Comparison of ENCODE assay signal across 6 worm cellular contexts in the genomic region with DNA sequence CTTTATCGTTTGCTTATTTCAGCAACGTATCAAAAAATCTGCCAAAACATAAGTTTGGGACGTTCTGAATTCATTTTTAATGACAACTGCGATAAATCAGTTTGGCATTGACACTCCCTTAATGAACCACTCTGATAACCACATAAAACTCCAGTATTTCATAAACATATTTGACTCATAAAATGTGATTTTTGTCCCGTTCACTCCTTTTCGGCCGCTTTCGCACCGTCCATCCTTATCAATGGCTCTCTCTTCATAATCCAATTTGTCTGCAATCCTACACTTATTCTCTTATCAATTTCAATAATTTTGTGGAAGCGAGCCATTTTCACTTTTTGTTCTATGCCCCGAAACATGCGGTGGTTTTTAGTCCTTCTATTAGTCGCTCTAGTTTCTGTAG.
TF ChIP-seq lines count a peak whose summit lies in the region.

A gene (plus strand): TSS at position 342 of the 400 bp plus-strand sequence.

TF ChIP-seq in whole organism, L1 larva, 84 proteins besides CTCF, POLR2A, EP300 and RAD21 (continues in another document):
- TF ChIP-seq nhr-11 (tag; optimal IDR thresholded peaks at IDR 0.05; lab: Kevin White, UChicago), result no peak
- TF ChIP-seq lin-35 (GFP tag; optimal IDR thresholded peaks at IDR 0.05; lab: Kevin White, UChicago), result peak in 1 of 2 experiments; percentile 42
- TF ChIP-seq pax-3 (tag; optimal IDR thresholded peaks at IDR 0.05; lab: Kevin White, UChicago), result no peak
- TF ChIP-seq unc-30 (tag; optimal IDR thresholded peaks at IDR 0.05; lab: Kevin White, UChicago), result no peak
- TF ChIP-seq dpl-1 (GFP tag; optimal IDR thresholded peaks at IDR 0.05; lab: Kevin White, UChicago), result no peak
- TF ChIP-seq efl-3 (GFP tag; optimal IDR thresholded peaks at IDR 0.05; lab: Kevin White, UChicago), result no peak
- no peak for TF ChIP-seq nhr-90 (tag; optimal IDR thresholded peaks at IDR 0.05; lab: Kevin White, UChicago; ENCODE audit: poor library complexity)
- no peak for TF ChIP-seq hlh-4 (tag; optimal IDR thresholded peaks at IDR 0.05; lab: Kevin White, UChicago)
- TF ChIP-seq fkh-4 (tag; optimal IDR thresholded peaks at IDR 0.05; lab: Kevin White, UChicago; ENCODE audit: borderline replicate concordance), result no peak
- TF ChIP-seq elt-2 (tag; optimal IDR thresholded peaks at IDR 0.05; lab: Kevin White, UChicago), result peak; percentile 97
- no peak for TF ChIP-seq fos-1 (tag; optimal IDR thresholded peaks at IDR 0.05; lab: Kevin White, UChicago)
- TF ChIP-seq C34B4.2 (tag; optimal IDR thresholded peaks at IDR 0.05; lab: Kevin White, UChicago), result no peak
- no peak for TF ChIP-seq grh-1 (GFP tag; IDR thresholded peaks at IDR 0.05; lab: Robert Waterston, UW)
- TF ChIP-seq blmp-1 (tag; optimal IDR thresholded peaks at IDR 0.05; lab: Kevin White, UChicago), result no peak
- TF ChIP-seq nhr-85 (tag; lab: Kevin White, UChicago), result no peak

TF ChIP-seq in whole organism, L2 larva, 48 proteins besides CTCF, POLR2A, EP300 and RAD21 (continues in another document):
- TF ChIP-seq alr-1 (tag; optimal IDR thresholded peaks at IDR 0.05; lab: Kevin White, UChicago), result no peak
- TF ChIP-seq ztf-11 (tag; optimal IDR thresholded peaks at IDR 0.05; lab: Kevin White, UChicago), result no peak
- no peak for TF ChIP-seq nhr-77 (tag; optimal IDR thresholded peaks at IDR 0.05; lab: Kevin White, UChicago)
- no peak for TF ChIP-seq nhr-129 (tag; optimal IDR thresholded peaks at IDR 0.05; lab: Kevin White, UChicago)
- no peak for TF ChIP-seq nhr-21 (tag; optimal IDR thresholded peaks at IDR 0.05; lab: Kevin White, UChicago)
- TF ChIP-seq gmeb-1 (tag; optimal IDR thresholded peaks at IDR 0.05; lab: Kevin White, UChicago), result peak; percentile 62
- TF ChIP-seq nhr-12 (tag; optimal IDR thresholded peaks at IDR 0.05; lab: Kevin White, UChicago), result no peak
- no peak for TF ChIP-seq elt-1 (tag; optimal IDR thresholded peaks at IDR 0.05; lab: Kevin White, UChicago)
- TF ChIP-seq ama-1 (optimal IDR thresholded peaks at IDR 0.05; lab: Kevin White, UChicago), result no peak
- no peak for TF ChIP-seq peb-1 (tag; optimal IDR thresholded peaks at IDR 0.05; lab: Kevin White, UChicago)
- TF ChIP-seq nhr-23 (tag; optimal IDR thresholded peaks at IDR 0.05; lab: Kevin White, UChicago), result no peak
- no peak for TF ChIP-seq ztf-4 (tag; optimal IDR thresholded peaks at IDR 0.05; lab: Kevin White, UChicago)
- no peak for TF ChIP-seq unc-39 (tag; optimal IDR thresholded peaks at IDR 0.05; lab: Kevin White, UChicago)
- TF ChIP-seq sma-3 (GFP tag; optimal IDR thresholded peaks at IDR 0.05; lab: Kevin White, UChicago), result peak; percentile 16
- TF ChIP-seq crh-2 (tag; optimal IDR thresholded peaks at IDR 0.05; lab: Kevin White, UChicago), result peak; percentile 65
- TF ChIP-seq Y55F3AM.14 (GFP tag; optimal IDR thresholded peaks at IDR 0.05; lab: Kevin White, UChicago), result no peak

TF ChIP-seq in whole organism, L3 larva, 47 proteins besides CTCF, POLR2A, EP300 and RAD21:
- no peak for TF ChIP-seq lin-39 (tag; optimal IDR thresholded peaks at IDR 0.05; lab: Kevin White, UChicago)
- peak; percentile 99 for TF ChIP-seq pqm-1 (tag; optimal IDR thresholded peaks at IDR 0.05; lab: Kevin White, UChicago)
- no peak for TF ChIP-seq zag-1 (tag; optimal IDR thresholded peaks at IDR 0.05; lab: Kevin White, UChicago)
- peak; percentile 67 for TF ChIP-seq jun-1 (tag; optimal IDR thresholded peaks at IDR 0.05; lab: Kevin White, UChicago)
- peak; percentile 55 for TF ChIP-seq fos-1 (tag; optimal IDR thresholded peaks at IDR 0.05; lab: Kevin White, UChicago)
- TF ChIP-seq pha-4 (tag; optimal IDR thresholded peaks at IDR 0.05; lab: Kevin White, UChicago), result peak; percentile 31
- TF ChIP-seq lin-15B (tag; optimal IDR thresholded peaks at IDR 0.05; lab: Kevin White, UChicago), result peak; percentile 34
- TF ChIP-seq elt-2 (tag; optimal IDR thresholded peaks at IDR 0.05; lab: Kevin White, UChicago), result peak; percentile 99
- TF ChIP-seq ceh-16 (tag; optimal IDR thresholded peaks at IDR 0.05; lab: Kevin White, UChicago), result no peak
TF ChIP-seq in whole organism, L3 larva: peak in this region for 6.

TF ChIP-seq in whole organism, L4 larva, 104 proteins besides CTCF, POLR2A, EP300 and RAD21 (continues in another document):
- TF ChIP-seq daf-12 (tag; optimal IDR thresholded peaks at IDR 0.05; lab: Kevin White, UChicago), result no peak
- TF ChIP-seq lin-1 (GFP tag; IDR thresholded peaks at IDR 0.05; lab: Robert Waterston, UW), result peak; percentile 86
- TF ChIP-seq nhr-102 (tag; optimal IDR thresholded peaks at IDR 0.05; lab: Kevin White, UChicago), result peak; percentile 70
- peak; percentile 61 for TF ChIP-seq nhr-48 (tag; optimal IDR thresholded peaks at IDR 0.05; lab: Kevin White, UChicago)
- TF ChIP-seq zfp-3 (GFP tag; conservative IDR thresholded peaks at IDR 0.05; lab: Robert Waterston, UW), result no peak
- peak; percentile 61; the same call in 1 of the 2 replicates for TF ChIP-seq ceh-20 (GFP tag; IDR thresholded peaks at IDR 0.05; lab: Robert Waterston, UW)
- no peak for TF ChIP-seq Y105C5A.15 (GFP tag; IDR thresholded peaks at IDR 0.05; lab: Robert Waterston, UW)
- peak; percentile 43 for TF ChIP-seq nhr-6 (tag; optimal IDR thresholded peaks at IDR 0.05; lab: Kevin White, UChicago)
- peak; percentile 90 for TF ChIP-seq hlh-11 (tag; optimal IDR thresholded peaks at IDR 0.05; lab: Kevin White, UChicago)
- TF ChIP-seq dve-1 (tag; optimal IDR thresholded peaks at IDR 0.05; lab: Kevin White, UChicago; ENCODE audit: insufficient read depth), result peak; percentile 93
- no peak for TF ChIP-seq arid-1 (GFP tag; conservative IDR thresholded peaks at IDR 0.05; lab: Robert Waterston, UW)
- TF ChIP-seq daf-16 (GFP tag; optimal IDR thresholded peaks at IDR 0.05; lab: Kevin White, UChicago), result peak in 1 of 2 experiments; percentile 74
- peak; percentile 97 for TF ChIP-seq daf-16 (tag; optimal IDR thresholded peaks at IDR 0.05; lab: Kevin White, UChicago)
- peak; percentile 80 for TF ChIP-seq nhr-28 (tag; optimal IDR thresholded peaks at IDR 0.05; lab: Kevin White, UChicago)
- peak; percentile 33 for TF ChIP-seq T20F7.1 (GFP tag; optimal IDR thresholded peaks at IDR 0.05; lab: Kevin White, UChicago)
- peak; percentile 91 for TF ChIP-seq dmd-6 (GFP tag; IDR thresholded peaks at IDR 0.05; lab: Robert Waterston, UW)
- TF ChIP-seq nhr-41 (GFP tag; IDR thresholded peaks at IDR 0.05; lab: Robert Waterston, UW), result 0 out of 2 replicates have a peak, but pooled peaks have one; percentile 30

TF ChIP-seq in whole organism, late embryonic, 69 proteins besides CTCF, POLR2A, EP300 and RAD21:
- peak; percentile 25 for TF ChIP-seq elt-2 (tag; optimal IDR thresholded peaks at IDR 0.05; lab: Kevin White, UChicago)
- TF ChIP-seq elt-4 (tag; optimal IDR thresholded peaks at IDR 0.05; lab: Kevin White, UChicago), result no peak
TF ChIP-seq in whole organism, late embryonic: peak in this region for 1.

TF ChIP-seq in whole organism, young adult, 124 proteins besides CTCF, POLR2A, EP300 and RAD21:
- TF ChIP-seq snpc-1.1 (tag; optimal IDR thresholded peaks at IDR 0.05; lab: Kevin White, UChicago; ENCODE audit: insufficient read depth) (no peak), Y53F4B.3 (GFP tag; IDR thresholded peaks at IDR 0.05; lab: Robert Waterston, UW) (no peak), nhr-90 (tag; optimal IDR thresholded peaks at IDR 0.05; lab: Kevin White, UChicago) (no peak), akir-1 (GFP tag; optimal IDR thresholded peaks at IDR 0.05; lab: Kevin White, UChicago) (no peak), sea-2 (GFP tag; IDR thresholded peaks at IDR 0.05; lab: Robert Waterston, UW) (no peak), nfyb-1 (GFP tag; IDR thresholded peaks at IDR 0.05; lab: Robert Waterston, UW) (no peak), mxl-1 (tag; optimal IDR thresholded peaks at IDR 0.05; lab: Kevin White, UChicago) (no peak), tlf-1 (GFP tag; optimal IDR thresholded peaks at IDR 0.05; lab: Kevin White, UChicago) (no peak), nhr-80 (tag; optimal IDR thresholded peaks at IDR 0.05; lab: Kevin White, UChicago) (peak; percentile 100), ama-1 (optimal IDR thresholded peaks at IDR 0.05; lab: Kevin White, UChicago) (no peak), ama-1 (GFP tag; optimal IDR thresholded peaks at IDR 0.05; lab: Kevin White, UChicago) (no peak), F33H1.4 (GFP tag; IDR thresholded peaks at IDR 0.05; lab: Robert Waterston, UW) (no peak), nhr-27 (tag; optimal IDR thresholded peaks at IDR 0.05; lab: Kevin White, UChicago) (no peak), ztf-18 (tag; optimal IDR thresholded peaks at IDR 0.05; lab: Kevin White, UChicago) (no peak), F22D6.2 (tag; optimal IDR thresholded peaks at IDR 0.05; lab: Kevin White, UChicago) (no peak), xnd-1 (tag; optimal IDR thresholded peaks at IDR 0.05; lab: Kevin White, UChicago) (no peak), ccch-3 (GFP tag; optimal IDR thresholded peaks at IDR 0.05; lab: Kevin White, UChicago) (no peak), let-607 (tag; optimal IDR thresholded peaks at IDR 0.05; lab: Kevin White, UChicago) (peak; percentile 14 to 68), attf-3 (GFP tag; conservative IDR thresholded peaks at IDR 0.05; lab: Robert Waterston, UW) (no peak), C06A6.2 (GFP tag; conservative IDR thresholded peaks at IDR 0.05; lab: Robert Waterston, UW) (no peak), ets-4 (GFP tag; optimal IDR thresholded peaks at IDR 0.05; lab: Kevin White, UChicago) (peak; percentile 95), D2030.7 (GFP tag; IDR thresholded peaks at IDR 0.05; lab: Robert Waterston, UW) (no peak), lsl-1 (GFP tag; optimal IDR thresholded peaks at IDR 0.05; lab: Kevin White, UChicago) (no peak), Y79H2A.3 (GFP tag; conservative IDR thresholded peaks at IDR 0.05; lab: Robert Waterston, UW) (no peak), hmg-20 (GFP tag; IDR thresholded peaks at IDR 0.05; lab: Robert Waterston, UW) (no peak)
